Fruit fly (Drosophila melanogaster): Measurements from ENCODE around the gene t-Grip91.

dm6 chr2L:15746600-15747393, 37.1 kb upstream of the t-Grip91 start:
- no peak for TF ChIP-seq psq (optimal IDR thresholded peaks at IDR 0.05)
- no peak for TF ChIP-seq usp (GFP tag; optimal IDR thresholded peaks at IDR 0.05)

All from whole organism.